Fruit fly (Drosophila melanogaster) whole organism, wandering third instar larva: ENCODE data around the gene RpL26.

Source experiments
- Abd-B ChIP-seq: fragments of >200 bp; optimal IDR thresholded peaks from 2 replicates; lab custom pipeline; 2017; ENCODE audit warnings: missing biosample characterization, missing genetic modification characterization
- CG32264 ChIP-seq: fragments of 200-800 bp; sonication (Bioruptor generic); optimal IDR thresholded peaks from 2 replicates; lab custom pipeline; 2016; ENCODE audit warnings: missing biosample characterization, missing genetic modification characterization
- CG9705 ChIP-seq: fragments of 200-800 bp; sonication (Bioruptor generic); optimal IDR thresholded peaks from 2 replicates; lab custom pipeline; 2018; ENCODE audit warnings: missing biosample characterization, mild to moderate bottlenecking, missing genetic modification characterization
- Dfd ChIP-seq: fragments of >200 bp; optimal IDR thresholded peaks from 2 replicates; lab custom pipeline; 2017; ENCODE audit warnings: missing biosample characterization, missing genetic modification characterization
- Dif ChIP-seq: fragments of 200-275, 200-300 bp; sonication (Bioruptor generic); optimal IDR thresholded peaks from 2 replicates; lab custom pipeline; 2018; ENCODE audit warnings: missing biosample characterization, missing genetic modification characterization; ENCODE audit not compliant: partially characterized antibody
- GATAd ChIP-seq: sonication (Bioruptor generic); optimal IDR thresholded peaks from 2 replicates; lab custom pipeline; 2016; ENCODE audit warnings: missing biosample characterization, missing genetic modification characterization
- HLH106 ChIP-seq: fragments of 200-800 bp; optimal IDR thresholded peaks from 3 replicates; lab custom pipeline; 2019; ENCODE audit warnings: missing biosample characterization, mild to moderate bottlenecking, missing genetic modification characterization, moderate library complexity
- Hnf4 ChIP-seq: fragments of 200-800 bp; sonication (Bioruptor generic); optimal IDR thresholded peaks from 2 replicates; lab custom pipeline; 2016; ENCODE audit warnings: missing biosample characterization, mild to moderate bottlenecking, missing genetic modification characterization
- Hr83 ChIP-seq: fragments of 200-300 bp; sonication (Bioruptor generic); optimal IDR thresholded peaks from 2 replicates; lab custom pipeline; 2016; ENCODE audit warnings: missing biosample characterization, mild to moderate bottlenecking, missing genetic modification characterization, moderate library complexity; ENCODE audit not compliant: poor library complexity, severe bottlenecking
- Jra ChIP-seq: sonication (Bioruptor generic); optimal IDR thresholded peaks from 2 replicates; lab custom pipeline; 2016; ENCODE audit warnings: missing biosample characterization, missing genetic modification characterization
- Mio ChIP-seq: sonication (Bioruptor generic); optimal IDR thresholded peaks from 2 replicates; lab custom pipeline; 2016; ENCODE audit warnings: missing biosample characterization, missing genetic modification characterization
- Myc ChIP-seq: fragments of >200 bp; optimal IDR thresholded peaks from 2 replicates; lab custom pipeline; 2017
- OdsH ChIP-seq: fragments of 200-800 bp; sonication (Bioruptor generic); optimal IDR thresholded peaks from 2 replicates; lab custom pipeline; 2016; ENCODE audit warnings: missing biosample characterization, mild to moderate bottlenecking, missing genetic modification characterization
- Rel ChIP-seq, 2 experiments: fragments of 200-800 bp; sonication (Bioruptor generic) in 1 of 2; optimal IDR thresholded peaks; 2 replicates in 1 of 2; 3 replicates in 1 of 2; lab custom pipeline; 2016 to 2019; ENCODE audit warnings: mild to moderate bottlenecking in 2 of 2, missing biosample characterization in 2 of 2, missing genetic modification characterization in 2 of 2, moderate library complexity in 1 of 2
- Vsx2 ChIP-seq: fragments of 200-300, 225-300 bp; sonication (Bioruptor generic); optimal IDR thresholded peaks from 2 replicates; lab custom pipeline; 2018; ENCODE audit warnings: missing biosample characterization, missing genetic modification characterization; ENCODE audit not compliant: partially characterized antibody
- brk ChIP-seq: fragments of 200-800 bp; sonication (Bioruptor generic); optimal IDR thresholded peaks from 2 replicates; lab custom pipeline; 2016; ENCODE audit warnings: missing biosample characterization, mild to moderate bottlenecking, missing genetic modification characterization
- dl ChIP-seq, 2 experiments: fragments of 175-275, 200-275 bp in 1 of 2; fragments of 200-275 bp in 1 of 2; sonication (Bioruptor generic); optimal IDR thresholded peaks; lab custom pipeline; 2018; ENCODE audit warnings: mild to moderate bottlenecking in 2 of 2, missing biosample characterization in 2 of 2, missing genetic modification characterization in 2 of 2, moderate library complexity in 2 of 2; ENCODE audit not compliant: partially characterized antibody in 2 of 2, insufficient read depth in 1 of 2
- dmrt93B ChIP-seq: fragments of 200-800 bp; sonication (Bioruptor generic); optimal IDR thresholded peaks from 2 replicates; lab custom pipeline; 2018; ENCODE audit warnings: missing biosample characterization, mild to moderate bottlenecking, missing genetic modification characterization
- dsf ChIP-seq: sonication (Bioruptor generic); optimal IDR thresholded peaks from 2 replicates; lab custom pipeline; 2016; ENCODE audit warnings: missing biosample characterization, missing genetic modification characterization, borderline replicate concordance
- ey ChIP-seq: fragments of 200-800 bp; sonication (Bioruptor generic); optimal IDR thresholded peaks from 2 replicates; lab custom pipeline; 2016; ENCODE audit warnings: missing biosample characterization, missing genetic modification characterization
- foxo ChIP-seq, 2 experiments: fragments of 200-800 bp; sonication (Bioruptor generic); optimal IDR thresholded peaks; 2 replicates in 1 of 2; 3 replicates in 1 of 2; lab custom pipeline; 2016 to 2017; ENCODE audit warnings: missing biosample characterization in 2 of 2, missing genetic modification characterization in 2 of 2
- fru ChIP-seq: fragments of 200-800 bp; sonication (Bioruptor generic); optimal IDR thresholded peaks from 3 replicates; lab custom pipeline; 2016; ENCODE audit warnings: missing biosample characterization, mild to moderate bottlenecking, missing genetic modification characterization
- h ChIP-seq: fragments of 200-800 bp; sonication (Bioruptor generic); optimal IDR thresholded peaks from 3 replicates; lab custom pipeline; 2016; ENCODE audit warnings: missing biosample characterization, mild to moderate bottlenecking, missing genetic modification characterization
- jim ChIP-seq: fragments of 175-275, 200-325 bp; sonication (Bioruptor generic); optimal IDR thresholded peaks from 2 replicates; lab custom pipeline; 2016; ENCODE audit warnings: missing biosample characterization, mild to moderate bottlenecking, missing genetic modification characterization
- pan ChIP-seq: fragments of >200 bp; optimal IDR thresholded peaks from 2 replicates; lab custom pipeline; 2017
- psq ChIP-seq: fragments of 200-800 bp; sonication (Bioruptor generic); optimal IDR thresholded peaks from 3 replicates; lab custom pipeline; 2017; ENCODE audit warnings: missing biosample characterization, mild to moderate bottlenecking, missing genetic modification characterization, moderate library complexity
- rgr ChIP-seq: fragments of 200-800 bp; sonication (Bioruptor generic); optimal IDR thresholded peaks from 3 replicates; lab custom pipeline; 2016; ENCODE audit warnings: missing biosample characterization, mild to moderate bottlenecking, missing genetic modification characterization
- sv ChIP-seq: fragments of 200-800 bp; sonication (Bioruptor generic); optimal IDR thresholded peaks from 3 replicates; lab custom pipeline; 2016; ENCODE audit warnings: missing biosample characterization, missing genetic modification characterization
- tai ChIP-seq: sonication (Bioruptor generic); optimal IDR thresholded peaks from 2 replicates; lab custom pipeline; 2016; ENCODE audit warnings: missing biosample characterization, missing genetic modification characterization
- woc ChIP-seq: sonication (Bioruptor generic); optimal IDR thresholded peaks from 2 replicates; lab custom pipeline; 2016; ENCODE audit warnings: missing biosample characterization, mild to moderate bottlenecking, missing genetic modification characterization

RpL26 gene

DNA sequence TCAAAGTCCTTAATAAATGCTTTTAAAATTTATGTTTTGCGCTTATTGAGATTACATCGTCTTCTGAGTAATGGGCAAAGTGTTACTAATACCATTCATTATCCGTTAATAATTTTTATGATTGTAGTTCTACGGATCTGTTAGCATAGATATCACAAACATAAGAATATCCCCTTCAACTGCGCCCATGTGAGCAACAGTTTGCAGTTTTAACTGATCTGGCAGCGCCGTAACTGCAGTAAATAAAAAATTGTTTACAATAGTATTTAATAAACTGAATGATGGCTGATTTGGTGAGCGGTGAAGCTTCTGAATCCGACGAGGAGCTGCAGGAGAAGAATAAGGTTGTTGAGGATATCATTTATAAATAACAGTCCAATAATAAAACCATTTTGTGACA is 28.6 kb upstream of the RpL26 start, which contains the start of gene Blos3:
Blos3 (plus strand) TSS at position 198 of the 400 bp plus-strand sequence.
- TF ChIP-seq GATAd (GFP tag; lab: Kevin White, UChicago) (no peak), CG9705 (GFP tag; lab: Kevin White, UChicago) (peak; percentile 52), rgr (peak; percentile 55), Jra (GFP tag; lab: Kevin White, UChicago) (peak; percentile 54), brk (no peak), sv (GFP tag; lab: Kevin White, UChicago) (no peak), Rel (GFP tag; optimal IDR thresholded peaks at IDR 0.05; lab: Kevin White, UChicago) (no peak), Rel (tag; optimal IDR thresholded peaks at IDR 0.05; lab: Kevin White, UChicago) (no peak), psq (GFP tag; lab: Kevin White, UChicago) (peak; percentile 44), Vsx2 (GFP tag; lab: Kevin White, UChicago) (no peak), foxo (GFP tag; optimal IDR thresholded peaks at IDR 0.05; lab: Kevin White, UChicago) (peak in 1 of 2 experiments; percentile 83), dmrt93B (no peak), ey (GFP tag; lab: Kevin White, UChicago) (peak; percentile 61), pan (lab: Kevin White, UChicago) (no peak), Hr83 (GFP tag; lab: Kevin White, UChicago) (peak; percentile 54), HLH106 (tag; lab: Kevin White, UChicago) (peak; percentile 46), woc (GFP tag; lab: Kevin White, UChicago) (no peak), Myc (lab: Kevin White, UChicago) (no peak), h (GFP tag; lab: Kevin White, UChicago) (peak; percentile 71), OdsH (GFP tag; lab: Kevin White, UChicago) (peak; percentile 50), Dif (GFP tag; lab: Kevin White, UChicago) (no peak)

DNA sequence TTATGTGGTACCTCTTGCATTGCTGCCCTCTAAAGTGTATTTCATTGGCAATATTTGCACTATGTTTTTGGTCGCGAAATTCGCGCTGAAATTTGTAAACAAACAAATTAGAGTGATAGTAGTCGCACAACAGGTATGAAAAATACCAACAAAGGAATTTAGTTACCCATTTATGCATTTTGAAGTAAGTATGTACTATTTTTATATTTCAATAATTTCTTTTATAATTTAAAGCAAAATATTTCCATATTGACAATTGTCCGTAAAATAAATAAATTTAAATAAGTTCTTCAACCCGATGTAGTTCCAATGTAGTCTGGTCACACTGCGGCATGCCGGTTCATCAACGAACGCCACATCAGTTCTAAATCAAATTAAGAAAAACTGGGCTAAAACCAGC is 26.2 kb upstream of the RpL26 start, which contains the start of the genes Rad9 and Uggt:
Rad9 (minus strand) TSS at position 114 of the 400 bp plus-strand sequence.
Uggt (plus strand) TSS at position 308 of the 400 bp plus-strand sequence.
- no peak for TF ChIP-seq Vsx2 (GFP tag; lab: Kevin White, UChicago)
- TF ChIP-seq psq (GFP tag; lab: Kevin White, UChicago), result peak; percentile 20
- TF ChIP-seq rgr, result no peak

DNA sequence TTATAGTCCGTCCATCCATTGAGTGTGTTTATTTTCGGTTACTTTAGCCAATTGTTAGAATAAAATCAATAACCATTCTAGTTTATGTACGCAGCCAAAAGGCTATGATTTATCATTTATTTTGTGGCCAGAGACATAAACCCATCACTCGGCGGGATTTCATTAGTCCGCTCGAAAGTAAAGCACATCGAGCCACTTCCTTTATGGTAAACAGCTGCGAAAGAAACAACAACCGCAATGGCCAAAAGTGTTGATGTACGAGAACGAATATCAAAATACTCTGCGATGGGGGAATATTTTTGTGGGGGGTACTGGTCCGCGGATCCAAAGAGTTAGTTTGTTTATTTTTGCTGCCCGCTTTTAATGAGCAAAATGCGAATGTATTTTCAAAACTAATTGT is 17.1 kb upstream of the RpL26 start:
- TF ChIP-seq jim (GFP tag; lab: Kevin White, UChicago) (no peak), Dfd (GFP tag; lab: Kevin White, UChicago) (no peak), Hr83 (GFP tag; lab: Kevin White, UChicago) (no peak), tai (no peak), Mio (GFP tag; lab: Kevin White, UChicago) (no peak), foxo (GFP tag; optimal IDR thresholded peaks at IDR 0.05; lab: Kevin White, UChicago) (no peak), dl (GFP tag; optimal IDR thresholded peaks at IDR 0.05; lab: Kevin White, UChicago; ENCODE audit: insufficient read depth in 1 of 2, partially characterized antibody in 2 of 2) (no peak), Rel (GFP tag; optimal IDR thresholded peaks at IDR 0.05; lab: Kevin White, UChicago) (no peak), Rel (tag; optimal IDR thresholded peaks at IDR 0.05; lab: Kevin White, UChicago) (no peak), CG32264 (GFP tag; lab: Kevin White, UChicago) (no peak), psq (GFP tag; lab: Kevin White, UChicago) (no peak), dsf (GFP tag; lab: Kevin White, UChicago) (no peak), Jra (GFP tag; lab: Kevin White, UChicago) (no peak), OdsH (GFP tag; lab: Kevin White, UChicago) (no peak)

DNA sequence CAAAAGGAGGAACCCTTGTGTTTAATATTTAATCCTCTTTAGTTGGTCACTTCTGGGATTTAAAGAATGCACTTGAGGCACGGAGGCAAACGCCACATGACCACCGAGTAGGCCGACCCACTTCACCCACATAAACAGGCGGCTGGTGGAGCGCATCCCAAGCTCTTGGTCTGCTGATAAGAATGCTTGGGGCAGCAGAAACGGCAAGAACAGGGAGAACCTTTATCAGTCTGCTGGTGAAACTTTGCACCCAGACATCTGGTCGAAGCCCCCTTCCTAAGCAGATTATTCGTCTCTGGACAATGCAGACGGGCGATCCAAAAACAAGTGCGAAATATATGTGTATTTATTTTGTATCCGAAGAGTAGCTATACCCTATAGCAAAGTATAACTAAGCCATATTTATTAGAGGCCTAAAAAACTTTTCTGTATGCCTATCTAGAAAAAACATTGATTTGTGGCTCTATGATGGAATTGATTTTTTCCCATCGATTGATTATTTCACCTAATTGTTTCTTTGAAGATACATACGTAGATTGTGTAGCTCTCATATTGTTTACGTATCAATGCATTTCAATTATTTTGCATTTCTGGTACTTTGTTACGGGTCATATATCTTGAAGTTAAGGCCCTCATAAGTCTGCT is 9.3 kb upstream of the RpL26 start:
- peak; percentile 0 for TF ChIP-seq Dif (GFP tag; lab: Kevin White, UChicago)
- TF ChIP-seq pan (lab: Kevin White, UChicago), result no peak
- TF ChIP-seq woc (GFP tag; lab: Kevin White, UChicago), result no peak
- TF ChIP-seq Jra (GFP tag; lab: Kevin White, UChicago), result no peak
- peak; percentile 41 for TF ChIP-seq fru (GFP tag; lab: Kevin White, UChicago)
- no peak for TF ChIP-seq Dfd (GFP tag; lab: Kevin White, UChicago)
- peak in 1 of 2 experiments; percentile 33 for TF ChIP-seq foxo (GFP tag; optimal IDR thresholded peaks at IDR 0.05; lab: Kevin White, UChicago)
- TF ChIP-seq Rel (GFP tag; optimal IDR thresholded peaks at IDR 0.05; lab: Kevin White, UChicago), result no peak
- peak; percentile 35 for TF ChIP-seq Rel (tag; optimal IDR thresholded peaks at IDR 0.05; lab: Kevin White, UChicago)
- TF ChIP-seq Abd-B (GFP tag; lab: Kevin White, UChicago), result no peak
- TF ChIP-seq psq (GFP tag; lab: Kevin White, UChicago), result no peak
- no peak for TF ChIP-seq Myc (lab: Kevin White, UChicago)
- peak; percentile 8 for TF ChIP-seq h (GFP tag; lab: Kevin White, UChicago)
- TF ChIP-seq rgr, result peak; percentile 20
- TF ChIP-seq Hnf4 (GFP tag; lab: Kevin White, UChicago), result peak; percentile 30
